Worm (Caenorhabditis elegans) whole organism, L1 larva: ENCODE data around the gene ubc-6.

ENCODE experiments used
- C16A3.4 ChIP-seq: fragments of 150-350 bp; optimal IDR thresholded peaks from 2 replicates; lab custom pipeline; 2014; ENCODE audit warnings: missing biosample characterization, missing genetic modification characterization
- C34B4.2 ChIP-seq: sonication (generic microtip); optimal IDR thresholded peaks from 2 replicates; lab custom pipeline; 2017; ENCODE audit warnings: mild to moderate bottlenecking, missing genetic modification characterization, missing compliant biosample characterization
- aha-1 ChIP-seq: fragments of 150-350 bp; optimal IDR thresholded peaks from 2 replicates; lab custom pipeline; 2014; ENCODE audit warnings: missing biosample characterization, missing genetic modification characterization
- blmp-1 ChIP-seq: fragments of 150-350 bp; optimal IDR thresholded peaks from 2 replicates; lab custom pipeline; 2014; ENCODE audit warnings: missing biosample characterization, missing genetic modification characterization
- ceh-63 ChIP-seq: fragments of 200-800 bp; sonication (Bioruptor generic); optimal IDR thresholded peaks from 2 replicates; lab custom pipeline; 2018; ENCODE audit warnings: mild to moderate bottlenecking, missing genetic modification characterization, missing compliant biosample characterization
- ceh-82 ChIP-seq, 3 experiments: fragments of 150-350 bp in 1 of 3; sonication (generic microtip) in 2 of 3; optimal IDR thresholded peaks; 2 replicates each; lab custom pipeline; 2014 to 2017; ENCODE audit warnings: missing biosample characterization in 3 of 3, missing genetic modification characterization in 3 of 3
- ces-1 ChIP-seq: fragments of 150-350 bp; optimal IDR thresholded peaks from 2 replicates; lab custom pipeline; 2014; ENCODE audit warnings: missing biosample characterization, missing genetic modification reagents, missing genetic modification characterization
- dpl-1 ChIP-seq, 3 experiments: fragments of 150-350 bp in 2 of 3; sonication (generic microtip) in 1 of 3; optimal IDR thresholded peaks; 2 replicates each; lab custom pipeline; 2014 to 2017; ENCODE audit warnings: missing biosample characterization in 3 of 3, missing genetic modification characterization in 3 of 3, missing genetic modification reagents in 3 of 3
- efl-1 ChIP-seq, 4 experiments: fragments of 150-350 bp; optimal IDR thresholded peaks in 3 of 4; peaks in 1 of 4; 1 replicate in 1 of 4; 2 replicates in 3 of 4; lab custom pipeline; 2014; ENCODE audit warnings: missing biosample characterization in 2 of 4, missing genetic modification characterization in 2 of 4, missing genetic modification reagents in 2 of 4
- efl-3 ChIP-seq: fragments of 200-800 bp; sonication (Bioruptor generic); optimal IDR thresholded peaks from 2 replicates; lab custom pipeline; 2018; ENCODE audit warnings: mild to moderate bottlenecking, missing genetic modification characterization, missing compliant biosample characterization
- elt-2 ChIP-seq: sonication (generic microtip); optimal IDR thresholded peaks from 2 replicates; lab custom pipeline; 2016; ENCODE audit warnings: missing genetic modification characterization, mild to moderate bottlenecking, inconsistent platforms, missing compliant biosample characterization, missing genetic modification reagents
- elt-3 ChIP-seq, 6 experiments: fragments of 150-350 bp in 1 of 6; sonication (generic microtip); optimal IDR thresholded peaks; 2 replicates each; lab custom pipeline; 2017 to 2018; ENCODE audit warnings: missing biosample characterization in 6 of 6, missing genetic modification characterization in 6 of 6, inconsistent platforms in 1 of 6
- fkh-4 ChIP-seq: sonication (generic microtip); optimal IDR thresholded peaks from 2 replicates; lab custom pipeline; 2016; ENCODE audit warnings: missing compliant biosample characterization, missing genetic modification characterization, borderline replicate concordance
- fos-1 ChIP-seq: fragments of 150-350 bp; optimal IDR thresholded peaks from 2 replicates; lab custom pipeline; 2014; ENCODE audit warnings: missing biosample characterization, missing genetic modification characterization
- grh-1 ChIP-seq: fragments of 200-800 bp; sonication (Bioruptor generic); IDR thresholded peaks from 2 replicates; pipeline ENCODE4 v1.3.6; 2022; ENCODE audit warnings: missing genetic modification reagents, missing genetic modification characterization, missing compliant biosample characterization
- hlh-17 ChIP-seq: fragments of 200-800 bp; sonication (Bioruptor generic); optimal IDR thresholded peaks from 2 replicates; lab custom pipeline; 2018; ENCODE audit warnings: missing genetic modification characterization, mild to moderate bottlenecking, missing compliant biosample characterization, moderate library complexity, borderline replicate concordance
- hlh-4 ChIP-seq: sonication (generic microtip); optimal IDR thresholded peaks from 2 replicates; lab custom pipeline; 2016; ENCODE audit warnings: mild to moderate bottlenecking, missing genetic modification characterization, missing compliant biosample characterization
- irx-1 ChIP-seq: sonication (generic microtip); optimal IDR thresholded peaks from 2 replicates; lab custom pipeline; 2016; ENCODE audit warnings: missing genetic modification characterization, missing compliant biosample characterization
- jun-1 ChIP-seq: fragments of 150-350 bp; optimal IDR thresholded peaks from 2 replicates; lab custom pipeline; 2014; ENCODE audit warnings: missing biosample characterization, missing genetic modification reagents, missing genetic modification characterization
- lin-13 ChIP-seq: fragments of 150-350 bp; optimal IDR thresholded peaks from 2 replicates; lab custom pipeline; 2014; ENCODE audit warnings: missing biosample characterization, missing genetic modification reagents, missing genetic modification characterization
- lin-14 ChIP-seq: fragments of 200-800 bp; sonication (Bioruptor generic); optimal IDR thresholded peaks from 2 replicates; lab custom pipeline; 2018; ENCODE audit warnings: mild to moderate bottlenecking, missing genetic modification characterization, moderate library complexity, missing compliant biosample characterization
- lin-39 ChIP-seq: fragments of 150-350 bp; optimal IDR thresholded peaks from 2 replicates; lab custom pipeline; 2014; ENCODE audit warnings: missing biosample characterization, missing genetic modification reagents, missing genetic modification characterization
- lir-3 ChIP-seq: sonication (generic microtip); optimal IDR thresholded peaks from 2 replicates; lab custom pipeline; 2016; ENCODE audit warnings: mild to moderate bottlenecking, missing genetic modification characterization, moderate library complexity, missing compliant biosample characterization; ENCODE audit not compliant: poor library complexity
- mab-9 ChIP-seq: fragments of 200-800 bp; sonication (Bioruptor generic); IDR thresholded peaks from 2 replicates; pipeline ENCODE4 v1.3.6; 2022; ENCODE audit warnings: missing genetic modification reagents, missing genetic modification characterization, missing compliant biosample characterization
- mef-2 ChIP-seq: fragments of 150-350 bp; optimal IDR thresholded peaks from 2 replicates; lab custom pipeline; 2014; ENCODE audit warnings: missing biosample characterization, missing genetic modification characterization
- nhr-237 ChIP-seq: fragments of 150-350 bp; optimal IDR thresholded peaks from 2 replicates; lab custom pipeline; 2014; ENCODE audit warnings: missing biosample characterization, missing genetic modification characterization
- nhr-47 ChIP-seq: sonication (generic microtip); optimal IDR thresholded peaks from 2 replicates; lab custom pipeline; 2016; ENCODE audit warnings: mild to moderate bottlenecking, missing genetic modification characterization, moderate library complexity, missing compliant biosample characterization
- nhr-76 ChIP-seq: sonication (generic microtip); optimal IDR thresholded peaks from 2 replicates; lab custom pipeline; 2017; ENCODE audit warnings: missing biosample characterization, missing genetic modification characterization
- nhr-85 ChIP-seq: sonication (generic microtip); peaks from one replicate; lab custom pipeline; 2016; ENCODE audit warnings: missing genetic modification characterization, inconsistent platforms, missing compliant biosample characterization
- skn-1 ChIP-seq: fragments of 150-350 bp; optimal IDR thresholded peaks from 2 replicates; lab custom pipeline; 2014; ENCODE audit warnings: missing biosample characterization, missing genetic modification characterization
- sptf-1 ChIP-seq: fragments of 150-350 bp; optimal IDR thresholded peaks from 2 replicates; lab custom pipeline; 2014; ENCODE audit warnings: missing biosample characterization, missing genetic modification characterization
- unc-30 ChIP-seq: sonication (generic microtip); optimal IDR thresholded peaks from 2 replicates; lab custom pipeline; 2017; ENCODE audit warnings: missing biosample characterization, missing genetic modification characterization
- unc-62 ChIP-seq: fragments of 150-350 bp; optimal IDR thresholded peaks from 2 replicates; lab custom pipeline; 2014; ENCODE audit warnings: missing biosample characterization, missing genetic modification reagents, missing genetic modification characterization
- unc-98 ChIP-seq: fragments of 200-800 bp; sonication (Bioruptor generic); IDR thresholded peaks from 2 replicates; pipeline ENCODE4 v1.3.6; 2022; ENCODE audit warnings: missing genetic modification characterization, missing compliant biosample characterization
- vab-15 ChIP-seq: sonication (generic microtip); optimal IDR thresholded peaks from 2 replicates; lab custom pipeline; 2017; ENCODE audit warnings: missing genotype, mild to moderate bottlenecking, missing genetic modification characterization, missing compliant biosample characterization
- zip-4 ChIP-seq: fragments of 200-800 bp; sonication (Bioruptor generic); optimal IDR thresholded peaks from 2 replicates; lab custom pipeline; 2018; ENCODE audit warnings: mild to moderate bottlenecking, missing genetic modification characterization, moderate library complexity, missing compliant biosample characterization
- ztf-11 ChIP-seq, 2 experiments: sonication (generic microtip); optimal IDR thresholded peaks; 2 replicates each; lab custom pipeline; 2016 to 2017; ENCODE audit warnings: missing genetic modification characterization in 2 of 2, missing biosample characterization in 1 of 2, missing compliant biosample characterization in 1 of 2

The ubc-6 gene

ce11 chrII:7457210-7457609 is 21.8 kb upstream of the ubc-6 start, which contains the start of gene D1022.4 (continued):
- TF ChIP-seq sptf-1 (tag; lab: Kevin White, UChicago) (no peak), lin-13 (no peak), dpl-1 (GFP tag; optimal IDR thresholded peaks at IDR 0.05; lab: Kevin White, UChicago) (no peak), mab-9 (GFP tag; lab: Robert Waterston, UW) (no peak), aha-1 (tag; lab: Kevin White, UChicago) (no peak), lin-39 (tag; lab: Kevin White, UChicago) (no peak), blmp-1 (tag; lab: Kevin White, UChicago) (peak; percentile 78), grh-1 (GFP tag; lab: Robert Waterston, UW) (no peak), elt-3 (tag; optimal IDR thresholded peaks at IDR 0.05; lab: Kevin White, UChicago) (peak in 2 of 6 experiments; percentile 10 to 13), efl-1 (optimal IDR thresholded peaks at IDR 0.05; lab: Kevin White, UChicago) (no peak), efl-1 (GFP tag; optimal IDR thresholded peaks at IDR 0.05 in 1 of 2; lab: Kevin White, UChicago) (peak in 1 of 2 experiments; percentile 3), nhr-237 (tag; lab: Kevin White, UChicago) (no peak), lin-14 (GFP tag; lab: Kevin White, UChicago) (peak; percentile 47), nhr-76 (tag; lab: Kevin White, UChicago) (no peak), unc-98 (GFP tag; lab: Robert Waterston, UW) (no peak), jun-1 (no peak), skn-1 (tag; lab: Kevin White, UChicago) (no peak)
- TF ChIP-seq, all 84 proteins: peak for 8

- TF ChIP-seq nhr-237 (tag; lab: Kevin White, UChicago) (no peak), nhr-85 (tag; lab: Kevin White, UChicago) (peak; percentile 0), aha-1 (tag; lab: Kevin White, UChicago) (no peak)
These were observed 20.3 kb upstream of the ubc-6 start, which contains the start of gene D1022.5 for ce11 chrII:7458706-7459105. Gene D1022.5 (minus strand): TSS chrII:7458806.

- TF ChIP-seq grh-1 (GFP tag; lab: Robert Waterston, UW) (no peak), C16A3.4 (tag; lab: Kevin White, UChicago) (no peak), efl-3 (GFP tag; lab: Kevin White, UChicago) (no peak), irx-1 (tag; lab: Kevin White, UChicago) (no peak), hlh-4 (tag; lab: Kevin White, UChicago) (no peak), unc-30 (no peak), nhr-47 (tag; lab: Kevin White, UChicago) (no peak), zip-4 (GFP tag; lab: Kevin White, UChicago) (no peak), ceh-82 (tag; optimal IDR thresholded peaks at IDR 0.05; lab: Kevin White, UChicago) (no peak), elt-3 (tag; optimal IDR thresholded peaks at IDR 0.05; lab: Kevin White, UChicago) (no peak), vab-15 (no peak), lir-3 (tag; lab: Kevin White, UChicago) (no peak), dpl-1 (GFP tag; optimal IDR thresholded peaks at IDR 0.05; lab: Kevin White, UChicago) (no peak)
These were observed 19.8 kb upstream of the ubc-6 start, which contains the start of gene D1022.2 for ce11 chrII:7459205-7459604. Gene D1022.2 (plus strand): TSS chrII:7459505.

ce11 chrII:7465519-7465918 is 13.5 kb upstream of the ubc-6 start, which contains the start of gene sro-1:
Gene sro-1 (minus strand): TSS chrII:7465619.
- TF ChIP-seq unc-62 (GFP tag; lab: Kevin White, UChicago), result no peak
- no peak for TF ChIP-seq irx-1 (tag; lab: Kevin White, UChicago)
- TF ChIP-seq nhr-85 (tag; lab: Kevin White, UChicago), result no peak
- TF ChIP-seq C34B4.2 (tag; lab: Kevin White, UChicago), result no peak
- TF ChIP-seq hlh-17 (GFP tag; lab: Kevin White, UChicago), result no peak
- no peak for TF ChIP-seq ceh-63 (GFP tag; lab: Kevin White, UChicago)
- TF ChIP-seq mef-2 (tag; lab: Kevin White, UChicago), result no peak
- no peak for TF ChIP-seq ces-1
- no peak for TF ChIP-seq ztf-11 (tag; optimal IDR thresholded peaks at IDR 0.05; lab: Kevin White, UChicago)
- no peak for TF ChIP-seq elt-2 (tag; lab: Kevin White, UChicago)
- TF ChIP-seq fkh-4 (tag; lab: Kevin White, UChicago), result no peak
- TF ChIP-seq fos-1, result no peak
